Worm (Caenorhabditis elegans): ENCODE data around the gene grp-1.

ce11 chrIII:8093079-8093623 is 7.6 kb downstream of the grp-1 start, which contains the start of gene K06H7.2:
- no peak for TF ChIP-seq ets-5 (GFP tag; IDR thresholded peaks at IDR 0.05)
- no peak for TF ChIP-seq lin-13 (GFP tag; optimal IDR thresholded peaks at IDR 0.05)
- TF ChIP-seq rnt-1 (tag; optimal IDR thresholded peaks at IDR 0.05), result peak; percentile 13
- TF ChIP-seq nhr-77 (tag; optimal IDR thresholded peaks at IDR 0.05), result peak; percentile 63
- TF ChIP-seq dsc-1 (tag; optimal IDR thresholded peaks at IDR 0.05), result peak; percentile 19

Data from whole organism, L1 larva.